Worm (Caenorhabditis elegans) whole organism, L1 larva: Measurements from ENCODE around the gene pitp-1.
A peak's percentile ranks its signal among the peaks of the same experiment; 100 is the strongest.

Source experiments
- elt-3 ChIP-seq, 6 experiments: fragments of 150-350 bp in 1 of 6; sonication (generic microtip); optimal IDR thresholded peaks; 2 replicates each; lab custom pipeline; 2017 to 2018; ENCODE audit warnings: missing biosample characterization in 6 of 6, missing genetic modification characterization in 6 of 6, inconsistent platforms in 1 of 6
- fkh-10 ChIP-seq: sonication (generic microtip); optimal IDR thresholded peaks from 2 replicates; lab custom pipeline; 2017; ENCODE audit warnings: missing biosample characterization, missing genetic modification reagents, missing genetic modification characterization
- fos-1 ChIP-seq: fragments of 150-350 bp; optimal IDR thresholded peaks from 2 replicates; lab custom pipeline; 2014; ENCODE audit warnings: missing biosample characterization, missing genetic modification characterization
- lin-35 ChIP-seq, 2 experiments: fragments of 150-350 bp; optimal IDR thresholded peaks; 2 replicates each; lab custom pipeline; 2014; ENCODE audit warnings: missing biosample characterization in 2 of 2, missing genetic modification characterization in 2 of 2, missing genetic modification reagents in 2 of 2
- nhr-12 ChIP-seq: sonication (generic microtip); optimal IDR thresholded peaks from 2 replicates; lab custom pipeline; 2017; ENCODE audit warnings: missing biosample characterization, missing genetic modification characterization
- pag-3 ChIP-seq: sonication (generic microtip); optimal IDR thresholded peaks from 2 replicates; lab custom pipeline; 2017; ENCODE audit warnings: missing genetic modification characterization, mild to moderate bottlenecking, missing compliant biosample characterization, antibody characterized with exemption, borderline replicate concordance; ENCODE audit not compliant: insufficient read depth
- skn-1 ChIP-seq: fragments of 150-350 bp; optimal IDR thresholded peaks from 2 replicates; lab custom pipeline; 2014; ENCODE audit warnings: missing biosample characterization, missing genetic modification characterization
- snpc-4 ChIP-seq: fragments of 150-350 bp; optimal IDR thresholded peaks from 2 replicates; lab custom pipeline; 2014; ENCODE audit warnings: missing biosample characterization, missing genetic modification characterization
- tbx-2 ChIP-seq: sonication (generic microtip); optimal IDR thresholded peaks from 2 replicates; lab custom pipeline; 2016; ENCODE audit warnings: missing genetic modification characterization, missing compliant biosample characterization
- unc-130 ChIP-seq: fragments of 150-350 bp; optimal IDR thresholded peaks from 2 replicates; lab custom pipeline; 2017; ENCODE audit warnings: missing biosample characterization, missing genetic modification characterization, inconsistent platforms
- xbp-1 ChIP-seq: sonication (generic microtip); optimal IDR thresholded peaks from 2 replicates; lab custom pipeline; 2016; ENCODE audit warnings: missing genetic modification characterization, missing compliant biosample characterization
- zag-1 ChIP-seq: fragments of 150-350 bp; optimal IDR thresholded peaks from 2 replicates; lab custom pipeline; 2014; ENCODE audit warnings: missing biosample characterization, missing genetic modification characterization

DNA sequence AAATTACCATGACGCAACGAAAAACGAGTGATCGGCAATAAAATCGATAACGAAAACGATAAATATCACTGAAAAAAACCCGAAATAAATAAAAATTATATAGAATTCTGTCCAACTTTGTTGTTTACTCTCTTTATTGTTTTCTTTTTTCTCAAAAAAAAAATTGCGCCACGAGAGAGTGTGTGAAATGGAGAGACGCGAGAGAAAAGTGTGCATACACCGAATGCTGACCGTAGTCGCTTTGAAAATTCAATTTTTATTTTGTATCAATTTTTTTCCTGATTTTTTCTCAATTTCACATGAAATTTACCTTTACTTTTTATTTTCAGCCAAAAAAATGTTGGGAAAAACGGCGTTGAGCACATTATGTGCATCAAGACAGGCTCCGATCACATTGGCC is 19.7 kb downstream of the pitp-1 start, which contains the start of the genes M01F1.4 and mrpl-35:
- peak in 1 of 6 experiments; percentile 63 for TF ChIP-seq elt-3 (tag; optimal IDR thresholded peaks at IDR 0.05; lab: Kevin White, UChicago)
- no peak for TF ChIP-seq pag-3
- peak; percentile 26 for TF ChIP-seq unc-130 (tag; lab: Kevin White, UChicago)
- TF ChIP-seq lin-35 (GFP tag; optimal IDR thresholded peaks at IDR 0.05; lab: Kevin White, UChicago) = peak; percentile 61 to 70
- no peak for TF ChIP-seq nhr-12
- TF ChIP-seq fkh-10 (GFP tag; lab: Kevin White, UChicago) = no peak
- peak; percentile 72 for TF ChIP-seq skn-1 (tag; lab: Kevin White, UChicago)
- TF ChIP-seq xbp-1 = peak; percentile 41
- peak; percentile 23 for TF ChIP-seq tbx-2 (tag; lab: Kevin White, UChicago)
- TF ChIP-seq fos-1 (tag; lab: Kevin White, UChicago) = no peak
- TF ChIP-seq snpc-4 (tag; lab: Kevin White, UChicago) = peak; percentile 52
- no peak for TF ChIP-seq zag-1
